Fruit fly (Drosophila melanogaster) S2 (cell line): ENCODE data around the gene CG34268.
A peak's percentile ranks its signal among the peaks of the same experiment; 100 is the strongest.

Experiments used
- CG8478 ChIP-seq: fragments of >200 bp; optimal IDR thresholded peaks from 2 replicates; lab custom pipeline; 2018
- CTCF ChIP-seq, 2 experiments: fragments of >200 bp; optimal IDR thresholded peaks; 2 replicates each; lab custom pipeline; 2018

Gene CG34268

DNA sequence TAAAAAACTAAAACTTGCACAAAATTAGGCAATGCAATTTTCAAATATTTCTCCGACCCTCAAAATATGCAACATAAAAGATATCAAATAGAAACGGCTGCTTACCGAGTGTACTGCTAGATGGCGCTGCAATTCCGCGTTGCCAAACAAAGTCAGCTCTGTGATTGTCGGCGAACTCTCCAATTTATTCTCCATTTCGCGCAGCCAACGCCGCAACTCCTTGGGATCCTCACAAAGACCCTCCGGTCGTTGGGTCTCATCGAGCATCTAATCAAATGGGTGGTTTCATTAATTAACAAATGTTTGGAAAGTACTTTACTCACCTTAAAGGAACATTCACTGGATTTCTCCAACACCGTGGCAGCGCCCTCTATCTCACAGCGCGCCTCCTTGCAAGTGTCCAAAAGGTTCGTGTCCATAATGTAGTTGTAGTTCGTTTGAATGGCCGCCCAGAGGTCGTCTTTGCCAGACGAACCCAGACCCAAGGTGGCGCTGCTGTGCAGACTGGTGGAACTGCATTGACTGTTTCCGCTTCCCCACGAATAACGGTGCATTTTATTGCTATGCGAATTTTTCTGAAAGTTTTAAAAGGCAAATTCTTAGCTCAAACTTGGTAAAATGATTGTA, 5.1 kb downstream of the CG34268 start:
- peak; percentile 99 to 100 for TF ChIP-seq CTCF (optimal IDR thresholded peaks at IDR 0.05; lab: Kevin White, UChicago)
- TF ChIP-seq CG8478: no peak

DNA sequence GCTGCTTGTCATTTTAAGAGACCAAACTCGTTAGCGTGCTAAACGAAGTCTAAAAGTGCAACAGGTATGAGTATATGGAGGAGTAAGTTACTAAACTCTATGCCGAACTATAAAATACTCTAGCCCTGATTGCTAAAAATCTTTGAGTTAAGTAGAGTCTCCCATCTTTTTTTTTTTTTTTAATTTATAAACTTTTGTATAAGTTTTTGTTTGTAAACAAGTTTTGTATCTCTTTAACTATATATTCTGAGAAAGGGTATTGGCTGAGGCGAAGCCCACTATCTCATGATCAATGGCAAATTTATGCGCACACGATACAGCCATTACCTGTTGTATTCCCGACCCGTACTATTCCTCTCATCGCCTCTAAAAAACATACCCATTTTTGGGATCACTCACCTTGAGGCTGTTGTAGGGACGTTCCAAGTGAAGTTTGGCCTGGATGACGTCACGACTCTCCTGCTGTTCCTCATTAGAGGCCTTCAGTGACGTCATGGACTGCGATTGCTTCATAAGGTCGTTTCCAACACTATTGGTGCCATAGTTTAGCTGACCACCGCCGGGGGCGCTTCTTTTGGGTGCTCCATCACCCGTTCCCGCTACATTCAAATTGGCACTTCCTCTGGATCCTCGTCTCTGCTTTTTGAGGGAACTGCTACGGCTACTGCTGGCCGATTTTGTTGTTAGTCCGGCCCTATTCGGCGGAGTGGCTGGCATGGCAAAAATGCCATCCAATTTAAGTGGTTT, 7.0 kb downstream of the CG34268 start:
- TF ChIP-seq CTCF (optimal IDR thresholded peaks at IDR 0.05; lab: Kevin White, UChicago) (peak; percentile 74 to 77), CG8478 (no peak)

DNA sequence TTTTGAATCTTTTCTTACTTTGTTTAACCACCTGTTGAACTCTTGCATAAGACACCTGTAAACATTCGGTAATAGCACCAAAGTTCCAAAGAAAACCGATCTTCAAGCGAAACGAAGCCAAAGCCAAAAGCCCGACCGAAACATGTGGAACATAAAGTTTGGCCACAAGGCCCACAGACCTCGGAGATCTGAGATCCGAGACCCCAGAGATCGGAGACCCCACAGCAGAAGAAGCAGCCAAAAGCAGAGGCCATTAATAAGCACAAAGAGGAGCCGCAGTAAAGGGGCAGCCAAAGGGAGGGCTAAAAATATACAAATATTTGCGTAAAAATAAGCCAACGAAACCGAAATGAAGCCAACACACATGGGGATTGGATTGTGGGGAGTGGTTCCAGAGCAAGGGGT, 10.1 kb downstream of the CG34268 start:
- no peak for TF ChIP-seq CG8478
- TF ChIP-seq CTCF (optimal IDR thresholded peaks at IDR 0.05; lab: Kevin White, UChicago): no peak

- TF ChIP-seq CTCF (optimal IDR thresholded peaks at IDR 0.05; lab: Kevin White, UChicago): no peak
- TF ChIP-seq CG8478: no peak
Observed at dm6 chr3L:511755-512209, 11.0 kb downstream of the CG34268 start.

DNA sequence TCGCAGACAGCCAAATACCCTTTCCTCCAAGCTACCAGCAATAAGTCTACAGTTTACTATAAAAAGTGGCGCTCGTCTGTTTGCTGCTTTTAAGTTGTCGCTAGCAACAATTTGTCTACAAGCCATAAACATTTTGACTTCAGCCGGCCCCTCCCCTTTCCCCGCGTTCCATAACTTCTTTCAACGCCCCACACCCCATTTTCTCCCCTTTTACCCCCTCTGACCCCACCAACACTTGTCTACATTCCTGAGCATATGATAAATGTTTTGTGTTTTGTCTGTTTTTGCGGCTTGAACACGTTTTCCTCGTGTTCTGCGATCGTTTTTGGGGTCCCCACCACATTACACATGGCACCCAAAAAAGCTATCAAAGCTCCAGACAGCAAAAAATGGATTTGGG, 12.9 kb downstream of the CG34268 start:
- TF ChIP-seq CG8478: no peak
- TF ChIP-seq CTCF (optimal IDR thresholded peaks at IDR 0.05; lab: Kevin White, UChicago): no peak

dm6 chr3L:515614-516013, 14.8 kb downstream of the CG34268 start:
- TF ChIP-seq CG8478 (no peak), CTCF (optimal IDR thresholded peaks at IDR 0.05; lab: Kevin White, UChicago) (no peak)

DNA sequence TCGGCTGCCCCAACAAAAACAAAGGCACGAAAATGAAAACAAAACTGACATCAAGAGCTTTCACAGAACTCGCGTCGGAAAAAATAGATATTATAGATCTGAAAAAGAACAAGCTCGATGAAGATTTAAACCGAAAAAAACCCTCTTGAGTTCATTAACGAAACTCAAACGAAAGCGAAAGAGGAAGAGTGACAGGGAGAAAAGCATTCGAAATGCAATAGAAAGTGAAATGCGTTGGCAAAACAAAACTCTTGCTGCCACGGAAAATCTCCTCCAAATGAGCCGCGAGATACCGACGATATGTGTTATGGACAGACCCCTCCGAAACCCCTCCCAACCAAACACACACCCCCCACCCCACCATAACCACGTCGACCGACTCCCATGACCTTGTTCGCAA, 15.8 kb downstream of the CG34268 start:
- no peak for TF ChIP-seq CG8478
- no peak for TF ChIP-seq CTCF (optimal IDR thresholded peaks at IDR 0.05; lab: Kevin White, UChicago)

- TF ChIP-seq CG8478 (no peak), CTCF (optimal IDR thresholded peaks at IDR 0.05; lab: Kevin White, UChicago) (no peak)
Observed at dm6 chr3L:516948-517599, 16.3 kb downstream of the CG34268 start.

DNA sequence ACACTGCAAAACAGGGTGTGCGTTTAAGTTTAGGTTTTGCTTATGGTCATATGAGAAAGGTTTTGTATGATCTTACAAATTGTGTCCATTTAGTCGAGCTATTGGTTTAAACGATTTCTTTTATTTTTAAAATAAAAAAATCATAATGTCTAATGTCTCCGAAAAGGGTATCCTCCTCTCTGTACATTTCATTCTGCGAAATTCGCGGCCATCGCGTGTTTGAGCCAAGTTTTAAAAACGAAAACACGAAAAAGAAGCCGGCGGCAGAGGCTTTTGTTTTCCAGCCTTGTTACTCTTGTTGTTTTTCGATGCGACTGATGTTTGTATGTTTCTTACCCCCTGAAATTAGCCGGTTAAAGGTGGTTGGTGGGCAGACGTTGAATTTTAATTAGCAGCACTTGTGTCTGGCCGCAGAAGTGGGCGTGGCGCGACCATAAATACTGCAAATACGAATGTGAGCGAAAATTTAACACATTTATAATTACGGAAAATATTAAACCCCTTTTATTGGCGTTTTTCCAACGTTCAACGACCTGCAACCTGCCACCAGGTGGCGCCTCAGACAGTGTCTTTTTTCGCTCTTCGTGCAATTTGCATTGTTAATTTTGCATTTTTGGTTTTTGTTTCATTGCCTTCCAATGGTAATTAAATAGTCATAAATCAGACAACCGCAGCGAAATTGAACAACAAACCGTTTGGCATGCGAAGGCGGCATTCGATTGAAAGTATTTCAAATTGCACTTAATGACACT, 19.9 kb downstream of the CG34268 start:
- TF ChIP-seq CG8478 (no peak), CTCF (optimal IDR thresholded peaks at IDR 0.05; lab: Kevin White, UChicago) (peak; percentile 75)

dm6 chr3L:524246-524645, 23.5 kb downstream of the CG34268 start:
- TF ChIP-seq CTCF (optimal IDR thresholded peaks at IDR 0.05; lab: Kevin White, UChicago) (no peak), CG8478 (no peak)

dm6 chr3L:528037-528436, 27.3 kb downstream of the CG34268 start, which contains the start of gene CG34269:
Gene CG34269 (plus strand): TSS chr3L:528337.
- no peak for TF ChIP-seq CG8478
- TF ChIP-seq CTCF (optimal IDR thresholded peaks at IDR 0.05; lab: Kevin White, UChicago): no peak

DNA sequence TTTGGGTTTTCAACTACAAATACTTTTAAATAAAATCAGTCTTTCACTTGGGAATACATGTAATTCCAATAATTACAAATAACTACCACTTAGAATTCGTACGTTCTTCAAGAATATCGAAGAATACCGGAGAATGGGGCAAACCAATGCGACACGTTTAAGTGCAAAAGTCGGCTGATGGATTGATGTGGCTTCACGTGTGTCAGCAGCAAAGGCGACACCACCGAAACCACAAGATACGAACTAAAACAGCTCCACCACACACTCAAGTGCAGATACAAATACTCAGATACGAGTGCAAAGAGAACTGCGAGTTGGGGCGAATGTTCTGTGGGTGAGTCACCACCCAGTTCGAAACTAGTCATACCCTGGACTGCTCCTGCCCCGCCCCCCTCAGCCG, 30.0 kb downstream of the CG34268 start:
- TF ChIP-seq CG8478: no peak
- no peak for TF ChIP-seq CTCF (optimal IDR thresholded peaks at IDR 0.05; lab: Kevin White, UChicago)

- TF ChIP-seq CG8478: no peak
Observed at dm6 chr3L:531280-531853, 30.6 kb downstream of the CG34268 start.

DNA sequence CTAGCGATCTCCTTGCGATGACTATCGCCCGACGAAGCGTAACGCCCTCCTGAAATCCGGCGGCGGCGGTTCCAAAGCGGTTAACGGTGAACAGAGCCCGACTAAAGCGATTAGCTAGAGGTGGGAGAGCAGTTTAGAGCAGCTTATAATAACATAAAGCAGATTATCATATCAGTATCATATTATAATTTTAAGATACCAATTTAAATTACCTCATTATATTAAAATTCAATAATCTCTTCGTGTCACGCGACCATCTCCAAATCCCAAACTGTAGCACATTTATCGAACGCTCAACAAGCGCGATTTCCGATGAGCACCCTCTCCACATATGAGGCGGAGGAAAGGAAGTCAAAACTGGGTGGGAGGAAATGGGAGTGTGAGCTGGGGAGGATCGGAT, 33.0 kb downstream of the CG34268 start:
- TF ChIP-seq CTCF (optimal IDR thresholded peaks at IDR 0.05; lab: Kevin White, UChicago) (no peak), CG8478 (no peak)

DNA sequence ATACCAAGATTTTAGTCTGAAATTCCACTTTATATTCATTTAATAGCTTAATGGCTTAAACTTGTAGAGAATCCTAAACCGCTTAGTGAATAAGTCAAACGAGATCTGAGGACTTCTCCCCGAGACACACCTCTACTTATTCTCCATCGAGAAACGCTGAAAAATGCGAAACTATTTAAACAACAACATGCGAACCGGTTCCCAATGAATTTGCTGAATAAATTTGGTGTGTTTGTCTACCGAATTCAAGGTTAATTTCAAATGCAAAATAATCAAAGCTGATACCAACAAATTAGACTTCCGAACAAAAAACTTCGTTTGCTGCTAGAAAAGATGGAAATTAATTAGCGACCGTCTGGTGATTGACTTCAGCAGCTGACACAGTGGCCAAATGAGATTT, 35.3 kb downstream of the CG34268 start:
- TF ChIP-seq CTCF (optimal IDR thresholded peaks at IDR 0.05; lab: Kevin White, UChicago) (no peak), CG8478 (no peak)
